Fruit fly (Drosophila melanogaster) whole organism, pupa: ENCODE measurements around the gene RpS5a.

Source experiments
- CG10348 ChIP-seq: fragments of 200-800 bp; sonication (Bioruptor generic); IDR thresholded peaks from 2 replicates; pipeline ENCODE4 v1.3.6; 2022; ENCODE audit warnings: missing biosample characterization, missing genetic modification characterization
- CG12605 ChIP-seq: fragments of 200-800 bp; sonication (Bioruptor generic); IDR thresholded peaks from 2 replicates; pipeline ENCODE4 v1.3.6; 2022; ENCODE audit warnings: missing biosample characterization, missing genetic modification characterization
- CG13204 ChIP-seq: fragments of 200-800 bp; sonication (Bioruptor generic); optimal IDR thresholded peaks from 2 replicates; lab custom pipeline; 2018; ENCODE audit warnings: missing biosample characterization, mild to moderate bottlenecking, missing genetic modification characterization, moderate library complexity
- CG14655 ChIP-seq: fragments of 200-800 bp; sonication (Bioruptor generic); optimal IDR thresholded peaks from 3 replicates; lab custom pipeline; 2017; ENCODE audit warnings: mild to moderate bottlenecking, missing biosample characterization, missing genetic modification reagents, missing genetic modification characterization
- CG15710 ChIP-seq: fragments of 200-800 bp; sonication (Bioruptor generic); optimal IDR thresholded peaks from 2 replicates; lab custom pipeline; 2018; ENCODE audit warnings: missing biosample characterization, mild to moderate bottlenecking, missing genetic modification characterization, moderate library complexity
- CG17806 ChIP-seq: fragments of 200-800 bp; sonication (Bioruptor generic); optimal IDR thresholded peaks from 2 replicates; lab custom pipeline; 2018; ENCODE audit warnings: missing biosample characterization, mild to moderate bottlenecking, missing genetic modification characterization, moderate library complexity
- CG32121 ChIP-seq: fragments of 200-800 bp; sonication (Bioruptor generic); IDR thresholded peaks from 2 replicates; pipeline ENCODE4 v1.3.6; 2022; ENCODE audit warnings: missing biosample characterization, missing genetic modification characterization
- CG34367 ChIP-seq: fragments of 200-800 bp; sonication (Bioruptor generic); optimal IDR thresholded peaks from 2 replicates; lab custom pipeline; 2018; ENCODE audit warnings: missing biosample characterization, mild to moderate bottlenecking, missing genetic modification characterization
- CG4496 ChIP-seq: fragments of 200-800 bp; sonication (Bioruptor generic); IDR thresholded peaks from 3 replicates; pipeline ENCODE4 v1.3.6; 2022; ENCODE audit warnings: missing biosample characterization, missing genetic modification characterization
- CG8159 ChIP-seq: fragments of 200-800 bp; sonication (Bioruptor generic); optimal IDR thresholded peaks from 3 replicates; lab custom pipeline; 2018; ENCODE audit warnings: missing biosample characterization, mild to moderate bottlenecking, missing genetic modification characterization, moderate library complexity
- CG8301 ChIP-seq: fragments of 200-800 bp; sonication (Bioruptor generic); optimal IDR thresholded peaks from 2 replicates; lab custom pipeline; 2018; ENCODE audit warnings: missing biosample characterization, mild to moderate bottlenecking, missing genetic modification characterization
- CG9948 ChIP-seq: fragments of 200-800 bp; sonication (Bioruptor generic); optimal IDR thresholded peaks from 2 replicates; lab custom pipeline; 2018; ENCODE audit warnings: missing biosample characterization, mild to moderate bottlenecking, missing genetic modification characterization, moderate library complexity
- D1 ChIP-seq: fragments of 200-800 bp; sonication (Bioruptor generic); optimal IDR thresholded peaks from 2 replicates; lab custom pipeline; 2018; ENCODE audit warnings: missing biosample characterization, mild to moderate bottlenecking, missing genetic modification characterization, moderate library complexity
- EcR ChIP-seq: fragments of 200-800 bp; sonication (Bioruptor generic); optimal IDR thresholded peaks from 3 replicates; lab custom pipeline; 2019; ENCODE audit warnings: missing biosample characterization, missing genetic modification characterization, mild to moderate bottlenecking, moderate library complexity, missing genetic modification reagents
- Ets98B ChIP-seq: fragments of 200-800 bp; sonication (Bioruptor generic); IDR thresholded peaks from 2 replicates; pipeline ENCODE4 v1.3.6; 2022; ENCODE audit warnings: missing biosample characterization, missing genetic modification characterization
- Pif1A ChIP-seq: fragments of 200-800 bp; sonication (Bioruptor generic); optimal IDR thresholded peaks from 3 replicates; lab custom pipeline; 2016; ENCODE audit warnings: missing biosample characterization, missing genetic modification characterization
- Pif1B ChIP-seq: fragments of 200-800 bp; sonication (Bioruptor generic); optimal IDR thresholded peaks from 3 replicates; lab custom pipeline; 2016; ENCODE audit warnings: missing biosample characterization, missing genetic modification characterization
- Snoo ChIP-seq: fragments of 200-800 bp; sonication (Bioruptor generic); optimal IDR thresholded peaks from 3 replicates; lab custom pipeline; 2017; ENCODE audit warnings: missing biosample characterization, mild to moderate bottlenecking, missing genetic modification characterization, inconsistent platforms
- fd96Ca ChIP-seq: fragments of 200-800 bp; sonication (Bioruptor generic); IDR thresholded peaks from 3 replicates; pipeline ENCODE4 v1.3.6; 2022; ENCODE audit warnings: missing biosample characterization, missing genetic modification characterization
- gl ChIP-seq: fragments of 200-800 bp; sonication (Bioruptor generic); optimal IDR thresholded peaks from 2 replicates; lab custom pipeline; 2018; ENCODE audit warnings: missing biosample characterization, mild to moderate bottlenecking, missing genetic modification characterization
- rn ChIP-seq: fragments of 200-800 bp; sonication (Bioruptor generic); IDR thresholded peaks from 2 replicates; pipeline ENCODE4 v1.3.6; 2022; ENCODE audit warnings: missing biosample characterization, missing genetic modification characterization

RpS5a gene

DNA sequence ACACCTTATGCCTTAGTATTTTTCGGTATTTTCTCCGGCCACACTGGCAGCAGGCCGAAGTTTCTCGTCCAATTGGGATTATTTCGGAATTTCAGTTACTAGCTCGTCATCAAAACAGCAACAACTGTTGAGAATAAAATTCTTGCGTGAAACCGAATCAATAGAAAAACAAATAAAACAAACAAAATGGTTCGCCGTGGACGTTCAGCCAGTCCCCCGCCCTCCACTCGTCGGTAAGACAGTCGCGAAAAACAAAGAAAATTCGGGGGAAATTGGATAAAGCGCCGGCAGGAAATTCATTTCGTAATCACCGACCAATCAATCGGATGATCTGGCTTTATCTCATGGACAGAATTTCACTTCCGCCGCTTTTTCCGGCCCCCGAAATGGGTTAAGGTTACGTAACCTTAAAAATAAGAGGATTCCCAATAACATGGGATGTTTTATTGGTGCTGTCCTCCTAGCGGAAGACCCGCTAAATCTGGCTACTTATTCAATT lies 936 bp upstream of the RpS5a start, which contains the start of gene Chchd2:
Gene Chchd2, plus strand, starts transcription at position 51 of the 499 bp plus-strand sequence.
- no peak for TF ChIP-seq CG34367
- no peak for TF ChIP-seq gl
- 0 out of 3 replicates have a peak, but pooled peaks have one; percentile 37 for TF ChIP-seq CG4496
- TF ChIP-seq CG12605 (GFP tag; lab: Robert Waterston, UW): no peak
- peak; percentile 18 for TF ChIP-seq Snoo (tag; lab: Kevin White, UChicago)
- TF ChIP-seq, all 21 proteins: peak for 2

DNA sequence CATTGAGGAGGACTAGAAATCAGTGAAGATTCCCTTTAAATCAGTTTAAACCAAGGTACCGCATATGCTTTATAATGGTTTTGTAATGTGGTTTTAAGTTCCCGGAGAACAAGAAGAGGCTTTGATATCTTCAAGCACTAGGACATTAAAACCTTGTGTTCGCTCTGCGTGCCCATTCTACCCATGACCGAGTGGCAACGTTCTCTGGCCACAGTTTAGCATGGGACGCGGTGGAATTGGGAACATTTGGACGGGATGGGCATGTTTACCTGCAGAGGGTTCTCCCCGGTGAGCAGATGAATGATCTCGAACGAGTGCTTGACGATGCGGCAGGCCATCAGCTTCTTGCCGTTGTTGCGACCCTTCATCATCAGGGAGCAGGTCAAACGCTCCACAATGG lies 1.5 kb downstream of the RpS5a start:
- TF ChIP-seq Ets98B: no peak
- no peak for TF ChIP-seq CG15710 (tag; lab: Kevin White, UChicago)
- TF ChIP-seq EcR (GFP tag; lab: Kevin White, UChicago): no peak
- no peak for TF ChIP-seq Snoo (tag; lab: Kevin White, UChicago)
- TF ChIP-seq fd96Ca (GFP tag; lab: Robert Waterston, UW): no peak
- no peak for TF ChIP-seq CG13204
- TF ChIP-seq gl: no peak
- TF ChIP-seq CG4496: no peak
- no peak for TF ChIP-seq CG17806 (tag; lab: Kevin White, UChicago)
- no peak for TF ChIP-seq rn (GFP tag; lab: Robert Waterston, UW)
- TF ChIP-seq CG34367: no peak
- no peak for TF ChIP-seq CG12605 (GFP tag; lab: Robert Waterston, UW)

DNA sequence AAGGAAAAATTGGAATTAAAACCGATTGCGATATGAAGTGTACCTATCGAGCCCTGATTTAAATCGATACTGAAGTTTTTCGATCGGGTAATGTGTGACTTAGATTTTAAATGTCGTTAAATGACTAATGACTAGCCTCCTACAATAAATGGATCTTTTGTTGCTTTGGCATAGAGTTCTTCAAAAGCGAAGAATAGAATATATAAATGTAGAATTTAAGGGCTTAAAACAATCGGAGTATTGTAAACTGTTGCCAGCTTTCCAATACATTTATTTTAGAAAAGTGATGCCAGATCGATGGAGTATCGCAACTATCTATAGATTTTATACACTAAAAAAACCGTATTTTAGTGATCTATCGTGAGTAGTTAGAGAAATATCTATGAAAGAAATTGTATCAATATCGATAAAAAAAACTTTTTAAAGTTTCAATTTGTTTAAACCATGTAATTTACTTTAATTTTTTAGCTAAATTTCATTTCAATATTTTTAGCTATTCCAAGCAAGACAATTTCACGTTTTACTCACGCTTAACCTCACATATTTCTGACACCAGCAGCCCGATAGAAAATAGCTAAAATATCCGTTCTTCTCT lies 5.0 kb downstream of the RpS5a start, which contains the start of the genes mei-217 and mei-218:
Gene mei-217, minus strand, starts transcription at position 51 of the 595 bp plus-strand sequence.
Gene mei-218, minus strand, starts transcription at position 51 of the 595 bp plus-strand sequence.
- TF ChIP-seq Pif1B (no peak), gl (no peak)

DNA sequence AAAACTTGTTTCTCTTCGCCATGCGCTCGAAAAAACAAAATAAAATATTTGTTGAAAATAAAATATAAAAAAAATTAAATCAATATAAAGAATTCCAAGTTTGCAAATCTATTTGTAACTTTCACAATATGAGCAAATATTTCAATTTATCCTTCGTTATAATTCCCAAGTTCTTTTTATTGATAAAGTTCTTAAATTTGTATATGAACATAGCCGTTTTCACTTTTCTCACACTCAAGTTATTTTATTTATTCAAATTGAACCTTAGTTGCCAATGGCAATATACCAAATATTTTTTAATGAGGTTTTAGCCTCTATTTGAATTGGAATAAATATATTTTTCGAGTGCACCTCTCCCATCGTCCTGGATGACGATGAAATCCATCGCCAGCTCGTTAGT lies 15.4 kb downstream of the RpS5a start:
- TF ChIP-seq Pif1A: no peak
- no peak for TF ChIP-seq gl
- no peak for TF ChIP-seq CG13204
- no peak for TF ChIP-seq CG32121 (GFP tag; lab: Robert Waterston, UW)
- no peak for TF ChIP-seq CG14655 (GFP tag; lab: Kevin White, UChicago)
- TF ChIP-seq CG9948 (tag; lab: Kevin White, UChicago): no peak
- no peak for TF ChIP-seq CG34367
- TF ChIP-seq CG17806 (tag; lab: Kevin White, UChicago): no peak
- no peak for TF ChIP-seq CG8301 (tag; lab: Kevin White, UChicago)
- no peak for TF ChIP-seq Ets98B
- TF ChIP-seq CG10348 (GFP tag; lab: Robert Waterston, UW): no peak
- no peak for TF ChIP-seq rn (GFP tag; lab: Robert Waterston, UW)
- TF ChIP-seq CG15710 (tag; lab: Kevin White, UChicago): no peak
- no peak for TF ChIP-seq EcR (GFP tag; lab: Kevin White, UChicago)
- TF ChIP-seq fd96Ca (GFP tag; lab: Robert Waterston, UW): no peak
- TF ChIP-seq CG8159 (tag; lab: Kevin White, UChicago): no peak
- TF ChIP-seq CG4496: no peak
- no peak for TF ChIP-seq CG12605 (GFP tag; lab: Robert Waterston, UW)
- TF ChIP-seq Snoo (tag; lab: Kevin White, UChicago): no peak

DNA sequence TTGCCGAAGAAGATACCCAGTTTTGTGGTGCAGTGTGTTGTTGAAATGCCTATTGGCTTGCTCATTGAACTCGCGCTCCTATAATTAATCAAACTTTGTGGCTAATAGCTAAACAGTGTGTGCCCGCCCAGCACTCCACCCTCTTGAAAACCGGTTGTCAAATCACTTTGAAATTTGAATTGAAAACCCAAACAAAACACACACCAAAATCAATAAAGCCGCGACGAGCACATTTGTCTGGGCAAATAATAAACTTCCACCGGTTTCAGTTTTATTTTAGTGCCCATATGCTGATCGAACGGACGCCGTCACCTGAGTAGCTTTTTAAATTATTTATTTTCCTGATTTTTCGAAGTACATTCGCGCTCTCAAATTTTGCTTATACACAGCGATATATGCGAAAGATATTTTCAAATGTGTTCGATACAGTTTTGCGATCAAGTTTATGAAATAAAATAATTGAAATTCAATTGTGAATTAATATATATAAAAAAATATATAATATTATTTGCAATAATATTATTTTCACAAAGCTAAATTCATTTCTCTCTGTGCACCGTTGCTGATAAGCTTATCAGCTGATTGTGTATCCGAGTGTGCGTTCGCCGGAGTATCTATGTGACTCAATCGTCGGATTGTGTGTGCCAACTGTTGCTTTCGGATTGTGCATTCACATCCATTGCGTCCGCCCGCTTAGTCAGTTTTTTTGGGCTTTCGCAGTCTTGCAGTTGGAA lies 18.2 kb downstream of the RpS5a start:
- no peak for TF ChIP-seq CG9948 (tag; lab: Kevin White, UChicago)
- peak; percentile 58; the same call in 2 of the 3 replicates for TF ChIP-seq CG4496
- TF ChIP-seq CG32121 (GFP tag; lab: Robert Waterston, UW): peak; percentile 62; the same call in 1 of the 2 replicates
- TF ChIP-seq Ets98B: peak; percentile 61; the same call in 1 of the 2 replicates
- peak; percentile 17 for TF ChIP-seq Snoo (tag; lab: Kevin White, UChicago)
- peak; percentile 39 for TF ChIP-seq Pif1A
- no peak for TF ChIP-seq gl
- peak; percentile 9 for TF ChIP-seq D1 (tag; lab: Kevin White, UChicago)
- TF ChIP-seq CG8159 (tag; lab: Kevin White, UChicago): no peak
- peak; percentile 41 for TF ChIP-seq CG17806 (tag; lab: Kevin White, UChicago)
- TF ChIP-seq fd96Ca (GFP tag; lab: Robert Waterston, UW): no peak
- peak; percentile 23; the same call in 1 of the 2 replicates for TF ChIP-seq CG12605 (GFP tag; lab: Robert Waterston, UW)
- peak; percentile 52 for TF ChIP-seq Pif1B
- TF ChIP-seq CG8301 (tag; lab: Kevin White, UChicago): peak; percentile 31
- TF ChIP-seq CG15710 (tag; lab: Kevin White, UChicago): peak; percentile 29

DNA sequence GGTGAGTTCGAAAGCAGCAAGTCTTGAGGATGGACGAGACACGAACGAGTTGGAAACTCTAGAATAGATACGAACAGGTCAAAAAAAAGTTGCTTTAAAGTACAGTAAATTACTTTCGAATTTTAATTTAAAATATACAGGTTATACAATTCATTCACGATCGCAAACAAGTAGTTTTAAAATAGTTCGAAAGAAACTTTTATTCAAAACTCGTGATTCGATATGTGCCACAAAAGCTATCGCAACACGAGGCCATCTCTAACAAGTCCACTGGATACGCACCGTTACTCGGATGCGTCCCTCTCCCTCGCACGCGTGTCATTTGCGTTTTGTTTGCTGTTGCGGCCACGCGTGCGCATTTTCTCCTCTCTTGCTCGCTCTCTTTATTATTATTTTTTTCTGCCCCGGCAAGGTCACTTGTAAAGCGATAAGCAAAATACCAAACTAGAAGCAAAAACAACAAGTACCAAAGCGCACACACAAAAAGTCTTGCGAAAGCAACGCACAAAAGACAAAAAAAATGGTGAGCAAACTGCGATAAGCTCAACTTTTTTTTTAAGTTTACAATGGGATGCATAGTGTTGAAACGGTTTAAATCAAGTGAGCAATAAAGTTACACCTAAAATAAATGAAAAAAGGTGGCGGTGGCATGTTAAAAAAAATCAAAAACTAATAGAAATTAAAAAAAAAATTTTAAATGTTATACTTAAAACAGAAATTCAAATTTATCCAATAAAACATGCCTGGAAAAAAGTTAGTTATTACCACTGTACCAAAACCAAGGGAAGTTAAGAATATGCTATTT lies 22.8 kb downstream of the RpS5a start:
- peak; percentile 18; the same call in 2 of the 3 replicates for TF ChIP-seq CG4496
- peak; percentile 23 for TF ChIP-seq CG15710 (tag; lab: Kevin White, UChicago)
- peak; percentile 42 for TF ChIP-seq EcR (GFP tag; lab: Kevin White, UChicago)
- 0 out of 2 replicates have a peak, but pooled peaks have one; percentile 14 for TF ChIP-seq Ets98B
- TF ChIP-seq CG34367: no peak
- peak; percentile 19 for TF ChIP-seq CG13204
- TF ChIP-seq CG10348 (GFP tag; lab: Robert Waterston, UW): no peak
- TF ChIP-seq gl: peak; percentile 48
- no peak for TF ChIP-seq Snoo (tag; lab: Kevin White, UChicago)
- peak; percentile 23 for TF ChIP-seq CG8301 (tag; lab: Kevin White, UChicago)
- TF ChIP-seq rn (GFP tag; lab: Robert Waterston, UW): no peak
- peak; percentile 58 for TF ChIP-seq CG17806 (tag; lab: Kevin White, UChicago)
- peak; percentile 37; the same call in 1 of the 3 replicates for TF ChIP-seq fd96Ca (GFP tag; lab: Robert Waterston, UW)
- TF ChIP-seq CG9948 (tag; lab: Kevin White, UChicago): peak; percentile 20
- peak; percentile 46 for TF ChIP-seq Pif1B
- TF ChIP-seq CG14655 (GFP tag; lab: Kevin White, UChicago): peak; percentile 40
- peak; percentile 9; the same call in 1 of the 2 replicates for TF ChIP-seq CG12605 (GFP tag; lab: Robert Waterston, UW)
- peak; percentile 55 for TF ChIP-seq CG8159 (tag; lab: Kevin White, UChicago)
- no peak for TF ChIP-seq D1 (tag; lab: Kevin White, UChicago)
- peak; percentile 32 for TF ChIP-seq Pif1A
- peak; percentile 41; the same call in 1 of the 2 replicates for TF ChIP-seq CG32121 (GFP tag; lab: Robert Waterston, UW)
